Worm (Caenorhabditis elegans): Measurements from ENCODE around the gene prdx-2.

DNA sequence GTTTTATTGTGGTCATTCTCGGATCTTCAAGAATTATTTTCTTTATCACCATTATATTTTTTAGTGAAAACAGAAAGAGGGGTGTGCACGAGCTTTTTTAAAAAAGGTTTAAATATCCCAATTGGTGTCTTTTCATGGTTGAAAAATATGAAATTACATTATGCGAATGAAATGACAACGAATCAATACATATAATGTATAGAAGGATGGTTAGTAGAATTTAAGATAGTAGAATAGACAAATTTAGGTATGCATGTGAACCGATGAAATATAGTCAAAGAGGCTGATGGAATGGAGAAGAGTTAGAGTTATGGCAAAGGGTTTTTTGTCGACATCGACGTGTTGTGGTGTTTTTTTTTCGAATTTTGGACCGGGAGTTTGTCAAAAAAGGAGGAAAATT is 13.5 kb upstream of the prdx-2 start:
- TF ChIP-seq tbx-11 (GFP tag; IDR thresholded peaks at IDR 0.05) (no peak), sea-1 (GFP tag; conservative IDR thresholded peaks at IDR 0.05) (no peak), flt-1 (GFP tag; IDR thresholded peaks at IDR 0.05) (no peak), hmg-4 (GFP tag; optimal IDR thresholded peaks at IDR 0.05) (no peak), tra-4 (tag; optimal IDR thresholded peaks at IDR 0.05) (no peak), tbx-37 (GFP tag; conservative IDR thresholded peaks at IDR 0.05) (no peak), ama-1 (optimal IDR thresholded peaks at IDR 0.05) (no peak), scrt-1 (GFP tag; IDR thresholded peaks at IDR 0.05) (no peak), F13C5.2 (tag; optimal IDR thresholded peaks at IDR 0.05) (no peak), ets-7 (tag; optimal IDR thresholded peaks at IDR 0.05) (no peak), ceh-36 (tag; optimal IDR thresholded peaks at IDR 0.05) (no peak), B0310.2 (tag; optimal IDR thresholded peaks at IDR 0.05) (no peak), aly-1 (tag; optimal IDR thresholded peaks at IDR 0.05) (no peak)

Data from whole organism, early embryonic.